Worm (Caenorhabditis elegans) whole organism, early embryonic: ENCODE measurements around the gene nhr-117.
A peak's percentile ranks its signal among the peaks of the same experiment; 100 is the strongest.
"Not testable (repeated sequence)": the region's sequence is repeated elsewhere in the genome, so short reads cannot be mapped to it uniquely, and the experiment has no call there.

Experiments
- B0310.2 ChIP-seq: sonication (generic microtip); optimal IDR thresholded peaks from 2 replicates; lab custom pipeline; 2016; ENCODE audit warnings: mild to moderate bottlenecking, missing genetic modification characterization, missing compliant biosample characterization
- F13C5.2 ChIP-seq: sonication (generic microtip); optimal IDR thresholded peaks from 2 replicates; lab custom pipeline; 2017; ENCODE audit warnings: mild to moderate bottlenecking, missing genetic modification characterization, inconsistent platforms, missing compliant biosample characterization
- aly-1 ChIP-seq: sonication (generic microtip); optimal IDR thresholded peaks from 2 replicates; lab custom pipeline; 2016; ENCODE audit warnings: missing genetic modification characterization, missing compliant biosample characterization
- ama-1 ChIP-seq: fragments of 150-350 bp; optimal IDR thresholded peaks from 2 replicates; lab custom pipeline; 2014
- ceh-36 ChIP-seq: sonication (generic microtip); optimal IDR thresholded peaks from 2 replicates; lab custom pipeline; 2016; ENCODE audit warnings: missing genetic modification characterization, inconsistent platforms, missing compliant biosample characterization
- flt-1 ChIP-seq: fragments of 200-800 bp; sonication (Bioruptor generic); IDR thresholded peaks from 2 replicates; pipeline ENCODE4 v1.3.6; 2022; ENCODE audit warnings: missing genetic modification characterization, missing compliant biosample characterization
- hmbx-1 ChIP-seq: sonication (generic microtip); optimal IDR thresholded peaks from 2 replicates; lab custom pipeline; 2016; ENCODE audit warnings: mild to moderate bottlenecking, missing genetic modification characterization, missing compliant biosample characterization
- hmg-4 ChIP-seq: fragments of 200-800 bp; sonication (Bioruptor generic); optimal IDR thresholded peaks from 2 replicates; lab custom pipeline; 2018; ENCODE audit warnings: mild to moderate bottlenecking, missing genetic modification characterization, missing compliant biosample characterization
- pes-1 ChIP-seq: fragments of 200-800 bp; sonication (Bioruptor generic); IDR thresholded peaks from 2 replicates; pipeline ENCODE4 v1.3.6; 2022; ENCODE audit warnings: missing genetic modification reagents, missing genetic modification characterization, missing compliant biosample characterization
- tbx-37 ChIP-seq: fragments of 200-800 bp; sonication (Bioruptor generic); conservative IDR thresholded peaks from 2 replicates; pipeline ENCODE4 v1.3.6; 2022; ENCODE audit warnings: missing genetic modification reagents, missing genetic modification characterization, missing compliant biosample characterization

DNA sequence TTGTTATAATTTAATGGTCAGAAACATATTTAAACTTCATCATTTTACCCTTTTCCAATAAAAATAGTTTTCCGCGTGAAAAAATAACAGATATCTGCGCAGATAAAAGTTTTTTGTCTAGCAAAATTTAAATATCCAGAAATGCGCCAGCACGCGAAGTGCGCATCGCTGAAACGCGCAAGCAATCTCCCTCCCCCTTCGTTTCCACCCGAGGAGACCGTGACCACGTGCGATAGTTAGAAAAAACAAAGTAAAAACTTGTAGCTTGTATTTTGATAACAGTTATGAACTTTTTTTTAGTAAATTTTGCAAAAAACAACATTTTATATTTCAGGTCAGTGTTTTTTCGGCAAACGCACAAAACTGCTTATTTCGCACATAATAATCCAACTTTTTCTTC lies 22.2 kb downstream of the nhr-117 start:
- not testable (repeated sequence) for TF ChIP-seq ama-1 (lab: Kevin White, UChicago); ceh-36 (tag; lab: Kevin White, UChicago); F13C5.2; hmg-4; flt-1 (GFP tag; lab: Robert Waterston, UW); hmbx-1 (tag; lab: Kevin White, UChicago); B0310.2 (tag; lab: Kevin White, UChicago); tbx-37; aly-1
- TF ChIP-seq pes-1 (GFP tag; lab: Robert Waterston, UW), result peak; percentile 66
